Fruit fly (Drosophila melanogaster): ENCODE data around the gene CG10097.

Gene CG10097

DNA sequence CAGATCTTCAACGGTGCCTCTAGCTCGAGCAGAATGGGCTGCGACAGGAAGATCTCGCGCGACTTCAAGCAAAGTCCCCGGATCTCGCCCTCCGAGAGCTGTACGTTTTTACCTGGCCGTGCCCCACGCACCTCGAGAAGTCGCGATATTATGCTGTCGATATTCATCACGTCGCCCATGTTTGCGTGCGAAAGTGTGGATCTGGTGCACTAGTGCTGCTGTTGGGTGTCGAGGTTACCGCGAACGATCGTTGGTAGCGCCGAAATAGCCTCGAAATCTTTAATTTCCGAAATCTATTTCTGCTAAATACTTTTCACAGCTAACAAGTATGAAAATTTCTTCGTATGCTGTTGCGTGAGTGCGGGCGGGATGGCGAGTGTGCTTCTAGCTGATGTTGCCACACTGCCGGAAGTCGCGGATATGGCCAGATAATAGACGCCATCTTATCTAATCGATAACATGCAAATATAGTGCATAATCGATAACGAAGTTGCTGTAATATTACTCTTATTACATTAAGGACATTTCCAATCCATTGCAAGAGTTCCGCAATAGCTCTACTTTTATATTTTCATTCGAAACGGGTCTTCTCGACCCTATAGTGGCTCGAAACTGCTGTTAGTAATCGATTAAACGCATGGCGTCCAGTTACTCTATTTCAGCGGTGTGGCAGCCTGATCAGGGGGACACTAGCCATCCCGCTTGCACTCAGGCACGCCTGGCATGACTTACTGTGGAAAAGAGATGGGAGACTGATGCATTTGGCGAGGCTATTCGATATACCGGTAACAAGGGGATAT is 29.9 kb upstream of the CG10097 start, which contains the start of gene Pp1-87B:
Gene Pp1-87B, minus strand, starts transcription at position 408 of the 800 bp plus-strand sequence.
- TF ChIP-seq Dll (optimal IDR thresholded peaks at IDR 0.05) (no peak), CG8478 (optimal IDR thresholded peaks at IDR 0.05) (peak; percentile 71)

DNA sequence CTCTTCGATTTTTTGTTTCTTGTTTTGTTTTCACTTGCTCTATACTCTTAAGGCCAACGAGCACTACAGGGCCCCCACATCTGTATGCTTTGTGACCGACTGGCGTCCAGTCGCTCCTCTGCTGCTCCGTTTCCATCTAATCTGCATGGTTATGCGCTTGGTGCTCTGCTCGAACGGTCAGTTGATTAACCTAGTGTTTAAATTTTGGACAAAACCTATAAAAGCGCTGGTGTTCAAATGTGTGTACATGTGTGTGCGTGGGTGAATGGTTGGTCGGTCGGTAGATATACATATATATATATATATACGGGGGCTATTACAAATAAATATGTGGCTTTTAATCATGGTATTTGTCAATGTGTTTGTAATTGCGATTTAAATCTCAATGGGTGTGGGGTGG is 28.2 kb upstream of the CG10097 start:
- no peak for TF ChIP-seq pan (optimal IDR thresholded peaks at IDR 0.05)
- TF ChIP-seq Dll (optimal IDR thresholded peaks at IDR 0.05), result no peak
- no peak for TF ChIP-seq CG8478 (optimal IDR thresholded peaks at IDR 0.05)
- no peak for TF ChIP-seq EcR (GFP tag; optimal IDR thresholded peaks at IDR 0.05)
- TF ChIP-seq psq (optimal IDR thresholded peaks at IDR 0.05), result no peak
- TF ChIP-seq usp (GFP tag; optimal IDR thresholded peaks at IDR 0.05), result no peak

DNA sequence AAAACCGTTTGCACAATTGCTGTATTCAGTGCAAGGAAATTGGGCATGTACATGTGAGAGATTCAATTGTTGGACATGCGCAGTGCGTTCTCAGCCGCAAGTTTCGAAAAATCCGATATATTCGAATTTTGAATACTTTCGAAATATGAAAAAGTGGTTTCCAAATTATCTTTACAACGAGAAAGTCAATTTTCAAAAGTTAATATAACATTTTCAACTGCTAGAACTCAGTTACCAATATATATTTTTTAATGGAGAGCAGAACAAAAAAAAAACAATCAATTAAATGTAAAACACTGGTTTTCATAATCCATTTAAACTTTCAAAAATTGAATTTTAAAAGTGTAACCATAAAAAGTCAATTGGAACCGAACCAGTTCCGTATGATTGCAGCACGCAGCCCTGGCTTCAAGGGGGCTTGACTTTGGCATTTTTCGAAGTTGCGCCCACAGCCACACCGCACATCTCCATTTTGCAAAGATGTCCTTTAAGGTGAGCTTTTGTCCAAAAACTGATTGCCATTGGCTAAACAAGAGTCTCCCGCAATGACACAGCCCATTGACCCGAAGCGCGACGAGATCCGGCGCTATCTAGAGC is 26.7 kb upstream of the CG10097 start, which contains the start of the genes Scgbeta and CG17202:
Gene Scgbeta, minus strand, starts transcription at position 51 of the 597 bp plus-strand sequence.
Gene CG17202, plus strand, starts transcription at position 390 of the 597 bp plus-strand sequence.
- no peak for TF ChIP-seq psq (optimal IDR thresholded peaks at IDR 0.05)

DNA sequence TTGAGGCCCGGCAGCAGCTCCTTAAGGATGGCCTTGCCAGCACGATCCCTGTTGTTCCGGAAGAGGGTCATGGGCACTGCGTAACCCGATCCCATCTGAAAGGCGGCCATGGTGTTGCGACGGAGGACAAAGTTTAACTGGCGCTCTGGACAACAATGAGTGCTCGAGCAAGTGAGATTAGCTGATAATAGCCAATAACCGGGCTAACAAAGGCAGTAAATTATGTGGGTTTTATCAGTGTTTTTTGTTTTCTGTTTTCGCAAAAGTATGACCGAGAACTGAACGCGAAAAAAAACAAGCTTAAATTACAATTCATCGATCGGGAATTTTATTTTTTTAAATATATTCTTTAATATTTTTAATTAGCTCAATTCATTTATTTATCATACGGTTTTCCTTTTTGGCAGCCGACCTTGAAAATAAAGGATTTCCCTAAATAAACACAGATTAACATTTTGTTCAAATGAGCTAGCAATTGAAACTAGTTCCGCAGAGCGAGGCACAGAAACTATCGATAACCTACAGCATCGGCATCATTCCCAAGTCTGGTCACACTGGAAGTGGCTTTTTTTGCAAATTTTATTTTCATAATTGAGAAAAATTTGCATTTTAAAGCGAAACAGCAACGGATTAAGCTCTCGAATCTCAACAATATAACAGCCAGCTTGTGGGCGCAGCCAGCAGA is 17.6 kb upstream of the CG10097 start, which contains the start of the genes Dip-C and pps:
Gene Dip-C, minus strand, starts transcription at position 486 of the 685 bp plus-strand sequence.
Gene pps, plus strand, starts transcription at position 555 of the 685 bp plus-strand sequence.
- TF ChIP-seq EcR (GFP tag; optimal IDR thresholded peaks at IDR 0.05) (no peak), pan (optimal IDR thresholded peaks at IDR 0.05) (no peak), Dll (optimal IDR thresholded peaks at IDR 0.05) (no peak), CG8478 (optimal IDR thresholded peaks at IDR 0.05) (no peak), psq (optimal IDR thresholded peaks at IDR 0.05) (no peak), usp (GFP tag; optimal IDR thresholded peaks at IDR 0.05) (no peak)

DNA sequence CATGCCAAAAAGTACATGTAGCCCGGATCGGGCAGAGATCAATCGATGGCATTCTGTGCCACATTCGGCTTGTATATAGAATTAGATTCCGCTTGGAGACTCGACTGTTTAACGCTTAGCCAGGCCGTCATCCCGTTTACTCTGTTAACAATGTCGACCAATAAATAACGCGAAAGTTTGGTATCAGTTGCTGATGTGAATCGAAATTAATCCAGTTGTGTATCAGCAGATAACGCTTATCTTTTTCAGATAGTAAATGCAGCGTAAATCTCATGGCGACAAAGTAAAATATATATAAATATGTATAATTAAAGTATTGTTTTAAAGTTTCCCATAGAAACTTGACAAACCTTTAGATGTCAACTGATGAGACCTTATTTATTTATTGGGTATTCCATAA is 15.7 kb upstream of the CG10097 start:
- no peak for TF ChIP-seq usp (GFP tag; optimal IDR thresholded peaks at IDR 0.05)
- no peak for TF ChIP-seq EcR (GFP tag; optimal IDR thresholded peaks at IDR 0.05)
- no peak for TF ChIP-seq pan (optimal IDR thresholded peaks at IDR 0.05)

DNA sequence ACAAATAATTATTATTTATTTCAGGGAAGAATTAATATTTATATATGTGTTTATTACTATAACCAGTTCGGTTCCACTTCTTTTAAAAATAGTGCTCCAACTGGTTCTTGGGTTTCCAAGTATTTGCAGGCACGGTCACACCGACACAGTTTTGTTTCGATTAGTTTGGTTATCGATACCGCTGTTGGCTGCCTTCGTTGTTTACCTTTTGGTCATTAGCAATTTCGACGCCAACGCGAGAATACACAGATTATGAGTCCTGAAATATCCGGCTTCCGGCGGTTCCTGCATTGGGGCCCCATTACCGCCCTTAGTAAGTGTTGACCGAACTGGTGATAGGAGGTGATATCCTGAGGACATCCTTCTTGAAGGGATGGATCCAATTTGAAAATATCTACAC is 12.4 kb upstream of the CG10097 start, which contains the start of gene CG5196:
Gene CG5196, plus strand, starts transcription at position 157 of the 400 bp plus-strand sequence.
- TF ChIP-seq psq (optimal IDR thresholded peaks at IDR 0.05) (no peak), pan (optimal IDR thresholded peaks at IDR 0.05) (no peak), CG8478 (optimal IDR thresholded peaks at IDR 0.05) (no peak), Dll (optimal IDR thresholded peaks at IDR 0.05) (no peak), usp (GFP tag; optimal IDR thresholded peaks at IDR 0.05) (no peak), EcR (GFP tag; optimal IDR thresholded peaks at IDR 0.05) (no peak)

DNA sequence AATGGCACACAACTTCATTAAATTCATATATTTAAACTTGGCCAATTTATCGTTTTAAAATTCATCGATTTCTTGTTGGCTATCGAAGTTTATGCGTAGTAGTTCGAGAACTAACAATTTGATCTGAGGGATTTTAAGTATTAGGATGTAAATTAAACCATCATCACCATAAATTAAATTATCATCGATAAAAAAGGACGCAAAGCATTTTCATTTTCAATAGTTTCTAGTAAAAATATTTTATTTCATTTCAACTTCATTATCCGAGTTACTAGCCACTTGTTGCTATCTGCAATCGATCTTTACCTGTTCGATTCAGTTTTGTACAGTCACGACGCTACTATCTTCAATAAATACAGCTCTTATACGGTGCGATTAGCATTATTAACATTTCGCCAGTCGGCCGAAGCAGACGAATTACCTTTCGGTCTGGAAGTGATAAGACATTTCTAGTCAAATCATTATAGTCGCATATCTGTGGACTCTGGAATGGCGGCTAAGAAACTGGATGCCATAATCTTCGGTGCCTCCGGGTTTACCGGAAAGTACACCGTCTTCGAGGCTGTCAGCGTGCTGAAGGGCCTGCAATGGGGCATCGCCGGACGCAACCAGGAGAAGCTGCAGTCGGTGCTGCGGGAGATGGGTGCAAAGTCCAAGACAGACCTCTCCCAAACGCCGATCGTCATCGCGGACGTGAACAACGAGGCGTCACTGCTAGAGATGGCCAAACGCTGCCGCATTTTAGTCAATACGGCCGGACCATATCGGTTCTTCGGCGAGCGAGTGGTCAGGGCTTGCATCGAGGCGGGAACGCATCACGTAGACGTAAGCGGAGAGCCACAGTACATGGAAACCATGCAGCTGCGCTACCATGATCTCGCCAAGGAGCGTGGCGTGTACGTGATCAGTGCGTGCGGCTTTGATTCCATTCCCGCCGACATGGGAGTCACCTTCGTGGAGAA is 10.7 kb upstream of the CG10097 start, which contains the start of gene CG5167:
Gene CG5167, plus strand, starts transcription at position 298 of the 962 bp plus-strand sequence.
- TF ChIP-seq usp (GFP tag; optimal IDR thresholded peaks at IDR 0.05), result no peak
- no peak for TF ChIP-seq Dll (optimal IDR thresholded peaks at IDR 0.05)
- TF ChIP-seq psq (optimal IDR thresholded peaks at IDR 0.05), result no peak
- no peak for TF ChIP-seq CG8478 (optimal IDR thresholded peaks at IDR 0.05)
- no peak for TF ChIP-seq EcR (GFP tag; optimal IDR thresholded peaks at IDR 0.05)
- no peak for TF ChIP-seq pan (optimal IDR thresholded peaks at IDR 0.05)

DNA sequence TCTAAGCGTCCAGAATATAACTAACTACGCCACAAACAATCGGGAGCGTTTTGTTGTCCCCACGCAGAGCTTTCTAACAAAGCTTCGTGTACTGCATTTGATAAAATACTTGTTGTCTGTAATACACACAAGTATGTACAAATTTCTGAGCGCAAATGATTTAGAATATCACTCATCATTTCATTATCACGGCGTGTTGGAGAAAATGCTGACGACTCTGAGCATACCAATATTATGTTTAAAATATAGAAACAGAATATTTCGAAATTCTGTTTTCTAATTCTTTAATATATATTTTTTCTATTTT is 10.1 kb upstream of the CG10097 start, which contains the start of gene Cyp9f2:
Gene Cyp9f2, minus strand, starts transcription at position 101 of the 307 bp plus-strand sequence.
- TF ChIP-seq psq (optimal IDR thresholded peaks at IDR 0.05), result no peak
- TF ChIP-seq EcR (GFP tag; optimal IDR thresholded peaks at IDR 0.05), result no peak
- TF ChIP-seq Dll (optimal IDR thresholded peaks at IDR 0.05), result no peak
- TF ChIP-seq pan (optimal IDR thresholded peaks at IDR 0.05), result no peak
- TF ChIP-seq CG8478 (optimal IDR thresholded peaks at IDR 0.05), result no peak
- TF ChIP-seq usp (GFP tag; optimal IDR thresholded peaks at IDR 0.05), result no peak

DNA sequence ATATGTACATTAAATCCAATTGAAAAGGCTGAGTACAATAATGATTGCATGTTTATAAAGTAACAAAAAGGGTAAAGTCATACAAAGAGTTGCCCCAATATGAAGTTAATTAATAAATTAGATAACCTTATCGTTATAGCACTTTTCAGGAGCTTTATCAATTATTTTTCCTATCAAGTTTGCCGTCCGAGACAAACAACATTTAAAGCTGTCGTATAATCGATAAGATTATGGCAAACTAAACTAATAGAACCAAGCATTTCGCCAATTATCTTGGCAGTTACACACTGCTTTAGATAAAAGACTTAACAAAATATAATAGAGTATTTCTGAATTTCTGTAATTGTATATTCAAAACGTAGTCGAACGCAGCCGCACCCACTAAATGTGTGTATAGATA is 9.4 kb upstream of the CG10097 start:
- no peak for TF ChIP-seq psq (optimal IDR thresholded peaks at IDR 0.05)
- TF ChIP-seq pan (optimal IDR thresholded peaks at IDR 0.05), result no peak
- no peak for TF ChIP-seq Dll (optimal IDR thresholded peaks at IDR 0.05)
- TF ChIP-seq EcR (GFP tag; optimal IDR thresholded peaks at IDR 0.05), result no peak
- TF ChIP-seq CG8478 (optimal IDR thresholded peaks at IDR 0.05), result no peak
- TF ChIP-seq usp (GFP tag; optimal IDR thresholded peaks at IDR 0.05), result no peak

DNA sequence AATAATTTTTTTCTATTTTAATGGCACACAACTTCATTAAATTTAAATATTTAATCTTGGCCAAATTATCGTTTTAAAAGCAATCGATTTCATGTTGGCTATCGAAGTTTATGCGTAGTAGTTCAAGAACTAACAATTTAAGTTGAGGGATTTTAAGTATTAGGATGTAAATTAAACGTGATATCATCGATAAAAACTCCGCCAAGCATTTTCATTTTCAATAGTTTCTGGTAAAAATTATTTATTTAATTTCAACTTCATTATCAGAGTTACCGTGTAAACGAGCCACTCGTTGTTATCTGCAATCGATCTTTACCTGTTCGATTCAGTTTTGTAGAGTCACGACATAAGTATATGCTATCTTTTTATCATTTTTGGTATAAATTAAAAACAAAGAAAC is 7.2 kb upstream of the CG10097 start:
- no peak for TF ChIP-seq CG8478 (optimal IDR thresholded peaks at IDR 0.05)
- no peak for TF ChIP-seq Dll (optimal IDR thresholded peaks at IDR 0.05)
- no peak for TF ChIP-seq EcR (GFP tag; optimal IDR thresholded peaks at IDR 0.05)
- TF ChIP-seq usp (GFP tag; optimal IDR thresholded peaks at IDR 0.05), result no peak
- TF ChIP-seq psq (optimal IDR thresholded peaks at IDR 0.05), result no peak

DNA sequence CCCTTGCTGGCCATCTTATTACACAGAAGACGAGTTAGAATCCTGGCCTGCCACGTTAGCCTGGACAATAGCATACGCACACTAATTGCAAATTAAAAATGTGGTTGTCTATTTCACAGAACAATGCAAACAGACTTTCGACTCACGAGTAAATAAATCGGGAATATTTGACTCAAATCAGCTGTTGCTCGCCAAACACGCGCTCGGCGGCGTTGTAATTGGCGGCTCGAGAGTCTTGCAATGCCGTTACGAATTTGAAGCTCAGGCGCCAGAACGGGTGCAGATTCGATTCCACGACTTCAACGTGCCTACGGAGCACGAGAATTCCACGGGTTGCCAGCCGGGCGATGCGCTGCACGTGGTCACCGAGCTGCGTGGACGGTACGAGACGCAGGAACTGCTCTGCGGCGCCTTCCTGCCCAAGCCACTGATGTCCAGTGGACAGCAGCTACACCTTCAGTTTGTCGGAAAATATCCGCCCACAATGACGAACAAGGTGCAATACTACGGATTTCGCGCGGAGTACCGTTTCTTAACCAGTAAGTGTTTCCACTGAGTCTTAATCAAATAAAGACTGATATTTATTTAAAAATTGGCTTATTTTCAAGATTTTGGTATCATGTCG is 6.0 kb upstream of the CG10097 start, which contains the start of gene DNAlig3:
Gene DNAlig3, minus strand, starts transcription at position 168 of the 625 bp plus-strand sequence.
- TF ChIP-seq EcR (GFP tag; optimal IDR thresholded peaks at IDR 0.05) (no peak), usp (GFP tag; optimal IDR thresholded peaks at IDR 0.05) (no peak), CG8478 (optimal IDR thresholded peaks at IDR 0.05) (no peak), pan (optimal IDR thresholded peaks at IDR 0.05) (no peak), Dll (optimal IDR thresholded peaks at IDR 0.05) (no peak), psq (optimal IDR thresholded peaks at IDR 0.05) (no peak)
